Worm (Caenorhabditis elegans) whole organism, L4/young adult: ENCODE results near the gene JC8.7.
A peak's percentile ranks its signal among the peaks of the same experiment; 100 is the strongest.

Experiments used
- W03F9.2 ChIP-seq: fragments of 150-350 bp; optimal IDR thresholded peaks from 2 replicates; lab custom pipeline; 2014; ENCODE audit warnings: missing biosample characterization, missing genetic modification characterization
- dao-5 ChIP-seq: sonication (generic microtip); optimal IDR thresholded peaks from 2 replicates; lab custom pipeline; 2016; ENCODE audit warnings: missing genotype, missing genetic modification characterization, moderate library complexity, missing compliant biosample characterization
- him-1 ChIP-seq: sonication (generic microtip); optimal IDR thresholded peaks from 2 replicates; lab custom pipeline; 2016; ENCODE audit warnings: missing genotype, missing genetic modification reagents, missing genetic modification characterization, missing compliant biosample characterization

JC8.7 gene

ce11 chrIV:13241340-13241739 is 5.7 kb upstream of the JC8.7 start:
- no peak for TF ChIP-seq W03F9.2 (tag; lab: Kevin White, UChicago)
- TF ChIP-seq him-1: no peak
- TF ChIP-seq dao-5: no peak

DNA sequence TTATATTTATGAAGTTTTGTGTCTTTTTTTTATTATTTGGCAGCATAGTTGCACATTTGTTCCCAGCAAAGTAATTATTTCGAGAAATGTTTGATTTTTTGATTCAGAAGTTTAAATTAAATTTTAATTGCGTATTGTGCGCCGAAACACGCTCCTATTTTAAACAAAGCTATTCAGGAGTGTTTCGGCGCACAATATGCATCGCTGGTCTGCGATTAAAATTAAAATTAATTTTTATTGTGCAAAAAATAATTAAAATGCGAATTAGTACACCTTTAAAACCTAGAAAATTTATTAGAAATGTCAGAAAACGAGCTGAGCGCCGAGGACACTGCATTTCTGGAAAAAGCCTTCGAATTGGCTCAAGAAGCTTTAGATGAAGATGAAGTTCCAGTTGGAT is 3.7 kb upstream of the JC8.7 start, which contains the start of gene JC8.4:
JC8.4 (plus strand) TSS at position 301 of the 400 bp plus-strand sequence.
- no peak for TF ChIP-seq him-1
- TF ChIP-seq W03F9.2 (tag; lab: Kevin White, UChicago): no peak
- no peak for TF ChIP-seq dao-5

- TF ChIP-seq dao-5 (no peak), him-1 (no peak)
These were observed 3.0 kb upstream of the JC8.7 start, which contains the start of gene cox-11 for ce11 chrIV:13244024-13244423. TSS of gene cox-11 (plus strand) at chrIV:13244324.

DNA sequence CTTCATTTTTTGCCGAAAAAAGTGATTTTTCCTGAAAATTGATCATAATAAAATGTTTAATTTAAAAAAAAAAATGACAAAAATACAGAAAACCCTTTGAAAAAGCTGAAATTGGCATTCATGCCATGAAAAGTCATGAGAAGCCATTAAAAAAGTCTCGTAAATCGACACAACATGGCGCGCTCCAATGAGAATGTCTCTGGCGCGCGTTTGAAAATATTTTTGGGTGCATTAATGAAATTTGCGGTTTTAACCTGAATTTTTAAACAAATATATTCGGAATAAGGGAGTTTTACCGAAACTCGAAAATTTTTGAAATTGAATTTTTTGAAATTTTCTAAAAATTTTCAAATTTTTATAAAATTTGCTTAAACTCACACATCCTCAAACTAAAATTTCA is 719 bp downstream of the JC8.7 start:
- TF ChIP-seq dao-5 (no peak), him-1 (no peak), W03F9.2 (tag; lab: Kevin White, UChicago) (no peak)

DNA sequence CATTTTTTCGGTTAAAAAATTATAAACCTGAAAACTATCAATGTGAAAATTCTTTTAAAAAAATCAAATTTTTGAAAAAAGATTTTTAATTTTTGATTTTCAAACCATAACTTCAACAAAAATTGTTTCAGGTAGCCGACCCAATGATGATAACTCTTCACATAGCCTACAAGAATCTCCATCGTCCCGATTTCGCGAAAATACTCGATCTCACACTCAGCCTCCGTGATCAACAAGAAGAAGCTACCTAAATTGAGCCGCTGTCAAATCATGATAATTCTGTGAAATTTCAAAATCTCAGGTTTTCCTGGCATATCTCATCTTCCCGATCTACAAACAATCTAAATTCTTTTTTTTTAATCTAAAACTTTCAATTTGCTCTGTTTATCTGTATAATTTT is 3.2 kb downstream of the JC8.7 start:
- TF ChIP-seq him-1: no peak

DNA sequence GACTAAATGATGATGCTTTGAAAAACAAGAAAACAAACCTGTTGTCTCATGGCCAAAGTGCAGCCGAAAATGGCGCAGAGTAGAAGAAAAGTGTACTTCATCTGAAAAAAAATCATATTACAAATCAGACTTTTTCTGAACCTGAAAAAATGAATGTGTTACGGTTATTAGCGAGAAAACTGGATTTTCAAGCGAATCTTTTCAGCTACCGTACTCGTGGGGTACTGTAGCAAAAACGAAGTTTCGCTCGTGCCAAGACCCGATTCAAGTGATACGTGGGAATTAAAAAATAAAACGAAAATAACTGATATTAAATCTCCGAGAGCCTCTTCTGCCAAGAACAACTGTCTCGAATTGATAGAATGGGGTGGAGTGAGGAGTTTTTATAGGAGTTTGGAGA is 5.2 kb downstream of the JC8.7 start, which contains the start of gene ttr-51:
ttr-51 (minus strand) TSS at position 101 of the 400 bp plus-strand sequence.
- TF ChIP-seq dao-5 (no peak), him-1 (no peak), W03F9.2 (tag; lab: Kevin White, UChicago) (no peak)

ce11 chrIV:13253841-13254240 is 6.8 kb downstream of the JC8.7 start, which contains the start of gene ttr-45:
TSS of gene ttr-45 (plus strand) at chrIV:13254225.
- TF ChIP-seq dao-5: no peak

DNA sequence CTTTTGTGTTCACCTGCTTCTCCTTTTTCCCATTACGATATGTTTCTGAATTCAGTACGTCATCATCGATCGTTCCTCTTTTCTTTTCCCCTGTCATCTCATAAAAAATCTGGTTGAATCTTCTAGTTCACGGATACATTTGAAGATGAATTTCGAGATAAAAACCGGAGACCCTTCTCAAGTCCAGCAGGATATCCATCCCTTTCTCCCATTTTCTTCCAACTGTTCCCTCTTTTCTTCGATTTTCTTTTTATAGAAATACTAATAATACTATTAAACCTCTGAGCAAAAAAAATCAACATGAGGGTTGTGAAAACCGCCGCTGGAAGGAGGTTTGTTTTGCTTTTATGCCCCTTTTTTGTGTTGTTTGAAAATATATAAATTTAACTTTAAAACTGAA is 8.8 kb downstream of the JC8.7 start, which contains the start of gene bus-12:
bus-12 (plus strand) TSS at position 301 of the 400 bp plus-strand sequence.
- TF ChIP-seq dao-5: no peak
- TF ChIP-seq W03F9.2 (tag; lab: Kevin White, UChicago): no peak
- no peak for TF ChIP-seq him-1

- TF ChIP-seq dao-5: no peak
- no peak for TF ChIP-seq W03F9.2 (tag; lab: Kevin White, UChicago)
- TF ChIP-seq him-1: no peak
These were observed 11.8 kb downstream of the JC8.7 start, which contains the start of gene JC8.16 for ce11 chrIV:13258872-13259271. TSS of gene JC8.16 (plus strand) at chrIV:13259172.

- TF ChIP-seq him-1 (no peak), W03F9.2 (tag; lab: Kevin White, UChicago) (no peak), dao-5 (no peak)
These were observed 14.7 kb downstream of the JC8.7 start for ce11 chrIV:13261778-13262177.

- TF ChIP-seq W03F9.2 (tag; lab: Kevin White, UChicago) (no peak), him-1 (no peak), dao-5 (no peak)
These were observed 21.3 kb downstream of the JC8.7 start for ce11 chrIV:13268385-13268784.

- TF ChIP-seq W03F9.2 (tag; lab: Kevin White, UChicago) (no peak), him-1 (no peak), dao-5 (no peak)
These were observed 25.4 kb downstream of the JC8.7 start, which contains the start of gene unc-26 for ce11 chrIV:13272494-13272893. TSS of gene unc-26 (minus strand) at chrIV:13272516.

DNA sequence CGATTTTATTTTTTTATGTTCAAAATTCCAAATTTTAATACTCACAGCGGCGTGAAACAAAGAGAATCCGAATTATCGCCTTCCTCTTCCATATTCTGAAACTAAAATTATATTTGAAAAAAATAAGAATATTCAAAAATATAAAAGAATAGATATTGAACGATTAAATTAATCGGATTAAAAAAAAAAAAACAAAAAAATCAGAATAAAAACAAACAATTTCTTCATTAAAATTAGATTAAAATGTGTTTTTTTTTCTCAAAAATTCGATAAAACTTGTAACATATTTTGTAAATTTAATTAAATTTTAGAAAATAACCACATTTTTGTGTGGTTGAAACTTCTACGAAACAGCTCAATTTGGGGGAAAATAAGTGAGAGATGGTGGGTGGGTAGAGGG is 35.7 kb downstream of the JC8.7 start, which contains the start of gene cpsf-3:
cpsf-3 (minus strand) TSS at position 101 of the 400 bp plus-strand sequence.
- no peak for TF ChIP-seq dao-5
- no peak for TF ChIP-seq W03F9.2 (tag; lab: Kevin White, UChicago)
- TF ChIP-seq him-1: no peak

DNA sequence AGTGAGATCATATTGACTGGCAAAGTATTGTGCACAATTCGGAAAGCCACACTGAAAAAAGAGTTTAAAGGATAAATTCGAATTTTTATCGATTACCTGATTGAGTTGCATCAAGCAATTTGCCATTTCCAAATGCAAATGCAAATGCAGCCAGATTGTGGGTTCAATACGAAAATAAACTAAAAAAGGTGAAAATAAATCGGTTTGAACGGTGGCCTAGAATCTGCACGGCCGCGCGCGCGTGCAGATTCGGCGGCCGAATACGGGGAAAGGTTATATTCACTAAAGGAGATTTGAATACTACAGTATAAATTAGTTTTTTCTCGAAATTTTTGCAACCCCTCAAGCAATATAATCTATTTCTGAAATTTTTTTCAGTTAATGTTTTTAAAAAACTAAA is 42.3 kb downstream of the JC8.7 start, which contains the start of gene Y67H2A.10:
Y67H2A.10 (minus strand) TSS at position 184 of the 400 bp plus-strand sequence.
- TF ChIP-seq him-1: no peak
- TF ChIP-seq W03F9.2 (tag; lab: Kevin White, UChicago): no peak
- no peak for TF ChIP-seq dao-5

ce11 chrIV:13290239-13290638 is 43.2 kb downstream of the JC8.7 start:
- no peak for TF ChIP-seq dao-5
- no peak for TF ChIP-seq him-1
- TF ChIP-seq W03F9.2 (tag; lab: Kevin White, UChicago): no peak

ce11 chrIV:13297746-13298145 is 50.7 kb downstream of the JC8.7 start, which contains the start of the genes Y67H2A.2 and micu-1:
TSS of gene Y67H2A.2 (minus strand) at chrIV:13297819.
TSS of gene micu-1 (plus strand) at chrIV:13297926.
- TF ChIP-seq him-1: no peak
- TF ChIP-seq W03F9.2 (tag; lab: Kevin White, UChicago): peak; percentile 21
- TF ChIP-seq dao-5: no peak
